Worm (Caenorhabditis elegans) whole organism, L4 larva: ENCODE measurements around the gene C29F9.5.

ENCODE experiments used
- F49E8.2 ChIP-seq: sonication (generic microtip); optimal IDR thresholded peaks from 2 replicates; lab custom pipeline; 2016; ENCODE audit warnings: missing compliant biosample characterization, mild to moderate bottlenecking, missing genetic modification characterization, borderline replicate concordance
- R02D3.7 ChIP-seq: fragments of 150-350 bp; sonication (generic microtip); optimal IDR thresholded peaks from 3 replicates; lab custom pipeline; 2014; ENCODE audit warnings: missing biosample characterization, missing genetic modification characterization
- egl-43 ChIP-seq: fragments of 200-800 bp; sonication (Bioruptor generic); IDR thresholded peaks from 2 replicates; pipeline ENCODE4 v1.3.6; 2022; ENCODE audit warnings: missing genetic modification reagents, missing genetic modification characterization, missing compliant biosample characterization
- hlh-11 ChIP-seq: fragments of 200-800 bp; sonication (Bioruptor generic); optimal IDR thresholded peaks from 2 replicates; lab custom pipeline; 2018; ENCODE audit warnings: mild to moderate bottlenecking, missing genetic modification characterization, missing compliant biosample characterization
- lin-39 ChIP-seq: fragments of 150-350 bp; optimal IDR thresholded peaks from 2 replicates; lab custom pipeline; 2014; ENCODE audit warnings: missing biosample characterization, missing genetic modification reagents, missing genetic modification characterization
- lir-3 ChIP-seq: sonication (generic microtip); optimal IDR thresholded peaks from 2 replicates; lab custom pipeline; 2016; ENCODE audit warnings: mild to moderate bottlenecking, missing genetic modification characterization, missing compliant biosample characterization
- mep-1 ChIP-seq: fragments of 150-350 bp; sonication (generic microtip); optimal IDR thresholded peaks from 3 replicates; lab custom pipeline; 2014; ENCODE audit warnings: missing biosample characterization, missing genetic modification characterization
- mxl-3 ChIP-seq: fragments of 200-800 bp; sonication (Bioruptor generic); optimal IDR thresholded peaks from 2 replicates; lab custom pipeline; 2018; ENCODE audit warnings: mild to moderate bottlenecking, missing genetic modification characterization, missing compliant biosample characterization

- peak; percentile 88 for TF ChIP-seq F49E8.2 (tag; lab: Kevin White, UChicago)
- TF ChIP-seq R02D3.7 (tag; lab: Kevin White, UChicago), result no peak
- peak; percentile 69 for TF ChIP-seq mep-1 (tag; lab: Kevin White, UChicago)
- TF ChIP-seq egl-43 (GFP tag; lab: Robert Waterston, UW), result peak; percentile 79; the same call in 1 of the 2 replicates
- TF ChIP-seq lin-39 (tag; lab: Kevin White, UChicago), result no peak
- no peak for TF ChIP-seq mxl-3
- TF ChIP-seq hlh-11 (tag; lab: Kevin White, UChicago), result peak; percentile 49
- peak; percentile 39 for TF ChIP-seq lir-3 (tag; lab: Kevin White, UChicago)
These were observed 28.2 kb upstream of the C29F9.5 start for ce11 chrIII:89155-89554.
